Worm (Caenorhabditis elegans) whole organism, L4 larva: ENCODE measurements around the gene fbxb-98.
"Not testable (repeated sequence)": the region's sequence is repeated elsewhere in the genome, so short reads cannot be mapped to it uniquely, and the experiment has no call there.

Experiments
- F44E2.7 ChIP-seq: fragments of 200-800 bp; sonication (Bioruptor generic); IDR thresholded peaks from 2 replicates; pipeline ENCODE4 v2.1.2; 2022; ENCODE audit warnings: missing genetic modification characterization, missing compliant biosample characterization
- T20F7.1 ChIP-seq: fragments of 200-800 bp; sonication (Bioruptor generic); optimal IDR thresholded peaks from 2 replicates; lab custom pipeline; 2018; ENCODE audit warnings: mild to moderate bottlenecking, missing genetic modification characterization, missing compliant biosample characterization
- ZK546.5 ChIP-seq, 2 experiments: sonication (generic microtip); optimal IDR thresholded peaks; 2 replicates each; lab custom pipeline; 2017; ENCODE audit warnings: missing biosample characterization in 2 of 2, missing genetic modification characterization in 2 of 2
- aly-2 ChIP-seq: sonication (generic microtip); optimal IDR thresholded peaks from 2 replicates; lab custom pipeline; 2018; ENCODE audit warnings: missing biosample characterization, missing genetic modification characterization
- ceh-82 ChIP-seq: sonication (generic microtip); optimal IDR thresholded peaks from 2 replicates; lab custom pipeline; 2017; ENCODE audit warnings: missing biosample characterization, missing genetic modification characterization
- mes-2 ChIP-seq: sonication (generic microtip); optimal IDR thresholded peaks from 2 replicates; lab custom pipeline; 2016; ENCODE audit warnings: missing genotype, mild to moderate bottlenecking, missing genetic modification characterization, missing compliant biosample characterization; ENCODE audit not compliant: poor library complexity, severe bottlenecking
- nhr-102 ChIP-seq: sonication (generic microtip); optimal IDR thresholded peaks from 2 replicates; lab custom pipeline; 2016; ENCODE audit warnings: mild to moderate bottlenecking, missing genetic modification characterization, moderate library complexity, missing compliant biosample characterization
- nhr-25 ChIP-seq: sonication (generic microtip); optimal IDR thresholded peaks from 2 replicates; lab custom pipeline; 2017; ENCODE audit warnings: missing genetic modification characterization, mild to moderate bottlenecking, missing compliant biosample characterization, antibody characterized with exemption, moderate library complexity, borderline replicate concordance; ENCODE audit not compliant: insufficient read depth
- zip-11 ChIP-seq: fragments of 200-800 bp; sonication (Bioruptor generic); IDR thresholded peaks from 2 replicates; pipeline ENCODE4 v1.3.6; 2022; ENCODE audit warnings: missing genetic modification characterization, missing compliant biosample characterization

DNA sequence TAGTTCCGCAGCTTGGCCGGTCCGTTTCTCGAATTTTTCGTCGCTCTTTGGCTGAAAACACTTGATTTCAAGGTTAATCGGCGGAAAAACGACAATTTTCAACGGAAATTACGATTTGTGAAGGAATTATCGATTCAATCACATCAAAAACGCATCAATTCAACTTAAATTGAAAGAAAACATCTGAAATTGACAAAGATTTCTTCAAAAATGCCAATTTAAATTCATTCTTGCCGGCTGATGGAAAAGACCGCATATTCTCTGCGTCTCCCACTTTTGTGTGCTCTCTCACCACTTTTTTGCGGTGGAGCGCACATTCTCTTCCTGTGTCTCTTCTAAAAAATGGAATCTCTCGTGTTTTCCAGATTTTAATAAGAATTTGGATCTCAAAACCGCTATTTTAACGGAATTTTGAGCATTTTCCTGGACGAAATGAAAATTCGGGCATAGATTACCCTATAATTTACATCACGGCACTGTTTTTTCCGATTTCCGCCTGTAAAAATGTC lies 1.1 kb upstream of the fbxb-98 start, which contains the start of gene C16C4.18:
- not testable (repeated sequence) for TF ChIP-seq nhr-25 (tag; lab: Kevin White, UChicago); zip-11 (GFP tag; lab: Robert Waterston, UW); ceh-82 (tag; lab: Kevin White, UChicago); ZK546.5 (tag; optimal IDR thresholded peaks at IDR 0.05; lab: Kevin White, UChicago); mes-2 (tag; lab: Kevin White, UChicago); T20F7.1 (GFP tag; lab: Kevin White, UChicago); nhr-102 (tag; lab: Kevin White, UChicago); aly-2 (tag; lab: Kevin White, UChicago); F44E2.7
